Worm (Caenorhabditis elegans) whole organism, L1 larva: ENCODE data around the gene Y59A8A.8.
"Not testable (repeated sequence)": the region's sequence is repeated elsewhere in the genome, so short reads cannot be mapped to it uniquely, and the experiment has no call there.

ENCODE experiments used
- aha-1 ChIP-seq: fragments of 150-350 bp; optimal IDR thresholded peaks from 2 replicates; lab custom pipeline; 2014; ENCODE audit warnings: missing biosample characterization, missing genetic modification characterization
- alr-1 ChIP-seq: fragments of 200-800 bp; sonication (Bioruptor generic); optimal IDR thresholded peaks from 2 replicates; lab custom pipeline; 2018; ENCODE audit warnings: borderline replicate concordance, mild to moderate bottlenecking, missing genetic modification characterization, missing compliant biosample characterization
- nhr-11 ChIP-seq: fragments of 150-350 bp; optimal IDR thresholded peaks from 2 replicates; lab custom pipeline; 2014; ENCODE audit warnings: missing biosample characterization, missing genetic modification characterization
- nhr-237 ChIP-seq: fragments of 150-350 bp; optimal IDR thresholded peaks from 2 replicates; lab custom pipeline; 2014; ENCODE audit warnings: missing biosample characterization, missing genetic modification characterization
- nhr-76 ChIP-seq: sonication (generic microtip); optimal IDR thresholded peaks from 2 replicates; lab custom pipeline; 2017; ENCODE audit warnings: missing biosample characterization, missing genetic modification characterization
- nhr-77 ChIP-seq: fragments of 150-350 bp; optimal IDR thresholded peaks from 2 replicates; lab custom pipeline; 2014; ENCODE audit warnings: missing biosample characterization, missing genetic modification characterization

DNA sequence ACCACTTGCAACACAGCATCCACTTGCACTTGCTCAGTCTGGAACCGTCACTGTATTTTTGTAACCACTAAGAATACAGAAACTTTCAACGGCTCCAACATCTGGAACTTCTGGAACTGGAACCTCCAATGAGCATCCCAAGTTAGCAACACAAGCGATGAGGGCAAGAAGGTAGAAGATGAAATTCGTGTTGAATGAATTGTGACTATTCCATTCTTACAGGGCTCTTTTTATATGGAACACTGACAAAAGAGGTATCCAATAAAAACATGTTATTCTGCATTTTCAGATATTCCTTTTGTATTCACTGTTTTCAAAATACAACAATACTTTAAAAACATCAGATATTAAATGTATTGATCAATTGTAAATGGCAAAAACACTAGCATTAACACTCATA is 28.6 kb downstream of the Y59A8A.8 start, which contains the start of gene C06H5.11:
- TF ChIP-seq nhr-77; nhr-11 (tag; lab: Kevin White, UChicago); aha-1; alr-1 (tag; lab: Kevin White, UChicago); nhr-76 (tag; lab: Kevin White, UChicago); nhr-237 (tag; lab: Kevin White, UChicago): not testable (repeated sequence)
